Worm (Caenorhabditis elegans) whole organism, early embryonic: ENCODE data around the gene chil-19.

Experiments
- ama-1 ChIP-seq: fragments of 150-350 bp; optimal IDR thresholded peaks from 2 replicates; lab custom pipeline; 2014
- ets-7 ChIP-seq: sonication (generic microtip); optimal IDR thresholded peaks from 2 replicates; lab custom pipeline; 2016; ENCODE audit warnings: missing genotype, missing genetic modification characterization, missing compliant biosample characterization
- pes-1 ChIP-seq: fragments of 200-800 bp; sonication (Bioruptor generic); IDR thresholded peaks from 2 replicates; pipeline ENCODE4 v1.3.6; 2022; ENCODE audit warnings: missing genetic modification reagents, missing genetic modification characterization, missing compliant biosample characterization

ce11 chrII:9483342-9483741 is 29.1 kb upstream of the chil-19 start:
- TF ChIP-seq pes-1 (no peak), ets-7 (no peak), ama-1 (lab: Kevin White, UChicago) (no peak)
